Worm (Caenorhabditis elegans): ENCODE results near the gene C14C10.5.
A peak's percentile ranks its signal among the peaks of the same experiment; 100 is the strongest.

The C14C10.5 gene

DNA sequence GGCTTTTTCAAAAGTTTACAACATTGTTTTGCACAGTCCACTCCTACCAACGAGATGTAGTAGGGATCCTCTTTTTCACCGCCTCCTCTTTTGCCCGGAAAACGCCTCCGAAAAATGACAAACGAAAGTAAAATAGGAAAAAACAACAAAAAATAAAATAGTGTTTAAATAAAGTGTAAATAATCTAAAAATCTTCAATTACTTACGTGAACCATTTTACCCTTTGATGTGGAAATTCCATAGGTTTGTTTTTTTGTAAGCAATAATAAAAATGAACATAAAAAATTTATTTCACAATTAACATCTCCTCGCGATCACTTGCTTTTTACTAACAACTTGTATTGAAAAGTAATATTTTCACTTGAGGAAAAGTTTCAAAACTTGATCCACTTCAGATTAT is 12.0 kb upstream of the C14C10.5 start, which contains the start of gene C14C10.1 (continued):
- TF ChIP-seq nhr-48 (tag; optimal IDR thresholded peaks at IDR 0.05) (no peak), php-3 (GFP tag; IDR thresholded peaks at IDR 0.05) (no peak), pqm-1 (tag; optimal IDR thresholded peaks at IDR 0.05) (no peak), daf-12 (tag; optimal IDR thresholded peaks at IDR 0.05) (no peak), nhr-28 (tag; optimal IDR thresholded peaks at IDR 0.05) (no peak)

- TF ChIP-seq unc-62 (GFP tag; optimal IDR thresholded peaks at IDR 0.05 in 1 of 2) (no peak), unc-62 (tag; optimal IDR thresholded peaks at IDR 0.05) (no peak), Y5F2A.4 (GFP tag; optimal IDR thresholded peaks at IDR 0.05) (no peak), gei-8 (GFP tag; optimal IDR thresholded peaks at IDR 0.05) (no peak), ceh-32 (tag; optimal IDR thresholded peaks at IDR 0.05; ENCODE audit: poor library complexity) (no peak)
These were observed 9.4 kb upstream of the C14C10.5 start, which contains the start of gene ttr-43 for ce11 chrV:12590601-12591000. ttr-43 (minus strand) TSS chrV:12590701.

- TF ChIP-seq ceh-62 (tag; optimal IDR thresholded peaks at IDR 0.05) = no peak
These were observed 7.6 kb upstream of the C14C10.5 start, which contains the start of gene C14C10.2 for ce11 chrV:12592379-12592778. C14C10.2 (minus strand) TSS chrV:12592479.

- TF ChIP-seq mes-2 (tag; optimal IDR thresholded peaks at IDR 0.05; ENCODE audit: poor library complexity, severe bottlenecking) (no peak), D1046.2 (GFP tag; IDR thresholded peaks at IDR 0.05) (no peak), aha-1 (tag) (no peak), T26A8.4 (GFP tag; IDR thresholded peaks at IDR 0.05) (no peak), zip-11 (GFP tag; IDR thresholded peaks at IDR 0.05) (no peak), aly-2 (tag; optimal IDR thresholded peaks at IDR 0.05) (no peak)
These were observed 3.8 kb upstream of the C14C10.5 start, which contains the start of gene mma-1 for ce11 chrV:12596196-12596595. mma-1 (minus strand) TSS chrV:12596296.

- peak; percentile 49 for TF ChIP-seq nhr-102 (tag; optimal IDR thresholded peaks at IDR 0.05)
- TF ChIP-seq madf-5 (GFP tag; IDR thresholded peaks at IDR 0.05) = peak; percentile 36 to 45; a peak in 1 of 4 replicates
- TF ChIP-seq daf-8 (GFP tag; IDR thresholded peaks at IDR 0.05) = no peak
- peak; percentile 65 for TF ChIP-seq lin-38 (GFP tag; IDR thresholded peaks at IDR 0.05)
- TF ChIP-seq T26A8.4 (GFP tag; IDR thresholded peaks at IDR 0.05) = peak; percentile 67; the same call in 1 of the 2 replicates
- peak; percentile 38 for TF ChIP-seq nhr-25 (tag; optimal IDR thresholded peaks at IDR 0.05; ENCODE audit: borderline replicate concordance, insufficient read depth)
- TF ChIP-seq F10B5.3 (tag; optimal IDR thresholded peaks at IDR 0.05) = peak; percentile 24
- TF ChIP-seq saeg-2 (GFP tag; IDR thresholded peaks at IDR 0.05) = peak; percentile 5; the same call in 1 of the 2 replicates
- no peak for TF ChIP-seq snpc-4 (tag; optimal IDR thresholded peaks at IDR 0.05)
- peak in 1 of 2 experiments; percentile 94 for TF ChIP-seq unc-62 (GFP tag; optimal IDR thresholded peaks at IDR 0.05 in 1 of 2)
- no peak for TF ChIP-seq unc-62 (tag; optimal IDR thresholded peaks at IDR 0.05)
- peak; percentile 13 for TF ChIP-seq lir-3 (tag; optimal IDR thresholded peaks at IDR 0.05)
- no peak for TF ChIP-seq cey-2 (tag; optimal IDR thresholded peaks at IDR 0.05; ENCODE audit: borderline replicate concordance, insufficient read depth)
- TF ChIP-seq nhr-28 (tag; optimal IDR thresholded peaks at IDR 0.05) = peak; percentile 43
- TF ChIP-seq hmg-1.1 (GFP tag; IDR thresholded peaks at IDR 0.05) = peak; percentile 56
- TF ChIP-seq nhr-11 (tag; optimal IDR thresholded peaks at IDR 0.05) = no peak
- TF ChIP-seq D1046.2 (GFP tag; IDR thresholded peaks at IDR 0.05) = peak; percentile 83
- TF ChIP-seq gei-8 (GFP tag; optimal IDR thresholded peaks at IDR 0.05) = peak; percentile 33
- TF ChIP-seq aha-1 (tag) = no peak
- peak; percentile 84 for TF ChIP-seq lim-7 (GFP tag; IDR thresholded peaks at IDR 0.05)
- no peak for TF ChIP-seq ZK337.2 (GFP tag; IDR thresholded peaks at IDR 0.05)
- no peak for TF ChIP-seq unc-39 (tag; optimal IDR thresholded peaks at IDR 0.05)
- peak; percentile 53 for TF ChIP-seq F49E8.2 (tag; optimal IDR thresholded peaks at IDR 0.05; ENCODE audit: borderline replicate concordance)
- no peak for TF ChIP-seq dve-1 (tag; optimal IDR thresholded peaks at IDR 0.05; ENCODE audit: insufficient read depth)
- TF ChIP-seq hlh-11 (tag; optimal IDR thresholded peaks at IDR 0.05) = peak; percentile 47
- TF ChIP-seq Y75B8A.6 (GFP tag; IDR thresholded peaks at IDR 0.05) = peak; percentile 60; the same call in 1 of the 2 replicates
- no peak for TF ChIP-seq nhr-77 (tag; optimal IDR thresholded peaks at IDR 0.05)
- TF ChIP-seq tra-1 (GFP tag; IDR thresholded peaks at IDR 0.05) = 0 out of 2 replicates have a peak, but pooled peaks have one; percentile 9
- no peak for TF ChIP-seq dpl-1 (GFP tag; optimal IDR thresholded peaks at IDR 0.05)
- peak; percentile 53; the same call in 1 of the 2 replicates for TF ChIP-seq madf-9 (GFP tag; conservative IDR thresholded peaks at IDR 0.05)
- TF ChIP-seq ceh-82 (tag; optimal IDR thresholded peaks at IDR 0.05) = no peak
- TF ChIP-seq lsy-2 (tag; optimal IDR thresholded peaks at IDR 0.05) = peak in 1 of 2 experiments; percentile 42
- TF ChIP-seq egl-27 (tag; optimal IDR thresholded peaks at IDR 0.05) = no peak
These were observed 3.2 kb upstream of the C14C10.5 start for ce11 chrV:12596795-12597194.

Measured in whole organism, L4 larva.